Fruit fly (Drosophila melanogaster): ENCODE measurements around the gene TTLL3B.

The TTLL3B gene

DNA sequence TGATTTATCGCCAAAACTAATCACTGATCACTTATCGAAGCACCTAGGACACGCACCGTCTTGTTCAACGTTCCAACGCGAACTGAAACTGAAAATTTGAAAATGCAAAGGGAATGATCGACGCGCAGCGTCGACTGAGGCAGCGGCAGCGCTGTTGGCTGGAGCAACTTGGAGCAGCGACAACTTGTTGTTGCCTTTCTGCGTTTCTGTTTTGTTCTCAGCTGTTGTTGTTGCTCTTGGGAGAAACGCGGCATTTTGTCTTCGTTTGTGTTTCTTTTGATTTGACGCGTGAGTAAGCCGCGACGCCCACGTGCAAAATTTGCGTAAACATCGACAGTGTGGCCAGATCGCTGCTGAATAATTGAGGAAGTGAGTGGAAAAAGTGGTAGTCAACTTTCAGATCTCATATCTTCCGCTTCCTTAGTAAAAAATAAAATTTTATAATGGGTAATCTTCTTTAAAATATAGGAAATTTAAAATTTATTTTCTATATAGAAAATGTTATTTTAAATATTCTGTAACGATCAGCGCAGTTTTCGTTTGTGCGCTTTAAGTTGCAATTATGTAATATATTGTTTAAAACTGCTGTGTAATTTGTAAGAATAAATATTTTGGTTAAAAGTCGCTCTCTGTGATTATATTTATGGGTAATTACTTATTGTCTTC lies 23.5 kb upstream of the TTLL3B start, which contains the start of gene Tsp (continued):
- TF ChIP-seq Smox (GFP tag; optimal IDR thresholded peaks at IDR 0.05) (no peak), CG3032 (tag; optimal IDR thresholded peaks at IDR 0.05) (no peak), Sox14 (GFP tag; optimal IDR thresholded peaks at IDR 0.05) (no peak), Lpt (GFP tag; optimal IDR thresholded peaks at IDR 0.05) (no peak), CG16779 (tag; optimal IDR thresholded peaks at IDR 0.05) (no peak), Sox15 (GFP tag; optimal IDR thresholded peaks at IDR 0.05) (no peak), fd59A (GFP tag; optimal IDR thresholded peaks at IDR 0.05) (no peak), net (GFP tag; optimal IDR thresholded peaks at IDR 0.05) (peak; percentile 4)

DNA sequence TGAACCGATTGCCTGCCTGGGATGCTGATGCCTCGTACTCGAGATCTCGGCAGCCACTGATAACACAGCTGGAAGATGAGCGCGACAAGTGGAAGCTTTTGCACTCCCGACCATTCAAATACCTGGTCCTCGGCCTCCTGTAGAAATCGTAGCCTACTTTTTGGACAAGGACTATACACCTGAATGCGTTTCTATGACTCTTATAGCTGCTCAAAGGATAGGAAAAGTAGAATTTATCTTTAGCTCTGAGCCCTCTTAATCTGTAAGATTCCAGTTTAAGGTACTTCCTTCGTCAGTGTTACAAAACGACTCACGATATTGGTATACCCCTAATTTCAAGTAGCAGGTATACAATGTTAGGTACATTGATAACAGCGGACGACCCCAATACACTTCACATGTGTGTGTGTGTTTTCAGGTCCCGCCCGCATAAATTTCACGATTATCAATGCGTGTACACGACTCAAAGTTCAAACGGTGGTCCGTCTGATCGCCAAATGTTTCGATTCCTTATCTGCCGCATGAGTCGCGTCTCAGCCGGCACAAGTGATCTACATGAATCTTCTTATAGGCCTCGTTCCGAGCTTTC lies 16.4 kb upstream of the TTLL3B start, which contains the start of gene AkhR:
AkhR (minus strand) TSS at position 5 of the 589 bp plus-strand sequence.
- TF ChIP-seq CG32006 (GFP tag; optimal IDR thresholded peaks at IDR 0.05): no peak
- TF ChIP-seq svp (GFP tag): peak; percentile 96
- no peak for TF ChIP-seq CG6854 (GFP tag; optimal IDR thresholded peaks at IDR 0.05)
- TF ChIP-seq esn (GFP tag; optimal IDR thresholded peaks at IDR 0.05): no peak

DNA sequence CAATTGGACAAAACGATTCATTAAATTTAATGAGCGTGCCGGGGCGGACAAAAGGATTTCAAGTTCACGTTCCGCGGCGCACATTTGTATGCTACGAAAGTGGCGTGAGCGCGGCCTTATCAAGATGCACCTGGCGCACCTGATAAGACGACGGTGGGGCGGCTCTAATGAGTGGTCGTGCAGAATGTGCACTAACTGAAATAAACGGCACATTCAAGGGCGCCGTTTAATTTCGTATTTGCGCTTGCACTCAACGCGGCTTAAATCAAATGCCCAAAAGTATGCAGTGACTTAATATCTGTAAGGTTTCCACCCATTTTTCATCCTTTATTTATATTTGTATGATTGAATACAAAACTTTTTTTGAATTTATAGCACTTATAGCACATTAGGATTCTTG lies 15.7 kb upstream of the TTLL3B start:
- TF ChIP-seq dac (GFP tag; optimal IDR thresholded peaks at IDR 0.05): no peak
- TF ChIP-seq Sox14 (GFP tag; optimal IDR thresholded peaks at IDR 0.05): no peak
- TF ChIP-seq CG6276 (GFP tag; optimal IDR thresholded peaks at IDR 0.05): no peak
- TF ChIP-seq CG4318 (GFP tag; optimal IDR thresholded peaks at IDR 0.05): no peak
- TF ChIP-seq CG8632 (GFP tag; optimal IDR thresholded peaks at IDR 0.05): no peak
- TF ChIP-seq CG16779 (tag; optimal IDR thresholded peaks at IDR 0.05): no peak
- TF ChIP-seq CG34406 (GFP tag; optimal IDR thresholded peaks at IDR 0.05): no peak
- no peak for TF ChIP-seq fd59A (GFP tag; optimal IDR thresholded peaks at IDR 0.05)
- no peak for TF ChIP-seq Sox102F (GFP tag; optimal IDR thresholded peaks at IDR 0.05)
- TF ChIP-seq Hr38 (GFP tag; optimal IDR thresholded peaks at IDR 0.05): no peak
- TF ChIP-seq CG11762 (GFP tag; optimal IDR thresholded peaks at IDR 0.05; ENCODE audit: insufficient read depth): no peak
- no peak for TF ChIP-seq pdm3 (GFP tag; optimal IDR thresholded peaks at IDR 0.05)

DNA sequence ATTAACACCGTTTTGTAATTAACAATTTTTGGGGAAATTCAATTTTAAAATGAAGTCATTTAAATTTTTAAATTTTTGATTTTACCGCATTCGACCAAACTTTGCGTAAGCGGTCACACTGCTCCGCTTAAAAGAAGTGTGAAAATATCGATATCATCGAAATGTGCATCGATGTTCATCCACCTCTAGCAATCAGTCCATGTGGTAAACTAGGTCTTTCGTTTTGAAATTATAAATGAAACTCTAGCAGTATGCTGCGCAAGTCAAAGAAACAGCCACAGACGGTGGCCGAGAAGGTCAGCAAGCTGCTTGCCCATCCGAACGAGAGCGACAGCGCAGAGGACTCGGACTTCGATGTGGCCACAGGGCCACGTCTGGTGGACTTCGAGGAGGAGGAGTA lies 15.2 kb upstream of the TTLL3B start, which contains the start of gene Aatf:
Aatf (plus strand) TSS at position 166 of the 400 bp plus-strand sequence.
- TF ChIP-seq Eip78C (GFP tag) (peak; percentile 45), CG6854 (GFP tag; optimal IDR thresholded peaks at IDR 0.05) (no peak)

DNA sequence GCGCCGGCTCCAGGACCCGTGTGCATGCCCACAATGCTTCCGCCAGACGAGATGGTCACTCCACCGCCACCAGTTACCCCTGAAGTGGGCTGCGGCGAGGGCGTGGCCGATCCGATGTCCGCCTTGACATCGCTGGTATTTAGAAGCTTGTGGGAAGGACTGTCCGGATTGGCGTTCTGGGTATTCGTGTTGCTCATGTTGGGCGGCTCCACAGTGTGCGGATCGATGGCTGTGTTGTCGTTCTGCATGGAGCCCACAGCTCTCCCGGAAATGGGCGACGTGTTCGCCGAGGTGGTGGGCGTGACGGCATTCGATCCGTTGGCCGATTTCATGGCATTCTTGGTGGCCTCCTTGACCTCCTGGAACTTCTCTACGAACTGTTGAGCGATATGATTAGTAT lies 11.0 kb upstream of the TTLL3B start:
- TF ChIP-seq pdm3 (GFP tag; optimal IDR thresholded peaks at IDR 0.05): no peak
- TF ChIP-seq CG32006 (GFP tag; optimal IDR thresholded peaks at IDR 0.05): no peak
- TF ChIP-seq CG8632 (GFP tag; optimal IDR thresholded peaks at IDR 0.05): no peak
- TF ChIP-seq CG6808 (GFP tag; optimal IDR thresholded peaks at IDR 0.05): no peak
- no peak for TF ChIP-seq svp (GFP tag)
- no peak for TF ChIP-seq Lpt (GFP tag; optimal IDR thresholded peaks at IDR 0.05)
- TF ChIP-seq CG34406 (GFP tag; optimal IDR thresholded peaks at IDR 0.05): no peak
- no peak for TF ChIP-seq cyc (GFP tag; optimal IDR thresholded peaks at IDR 0.05)
- no peak for TF ChIP-seq Ets21C (GFP tag; optimal IDR thresholded peaks at IDR 0.05)
- no peak for TF ChIP-seq Hr39 (GFP tag; optimal IDR thresholded peaks at IDR 0.05)
- TF ChIP-seq CG11762 (GFP tag; optimal IDR thresholded peaks at IDR 0.05; ENCODE audit: insufficient read depth): no peak
- no peak for TF ChIP-seq CG6163 (GFP tag; IDR thresholded peaks at IDR 0.05)

DNA sequence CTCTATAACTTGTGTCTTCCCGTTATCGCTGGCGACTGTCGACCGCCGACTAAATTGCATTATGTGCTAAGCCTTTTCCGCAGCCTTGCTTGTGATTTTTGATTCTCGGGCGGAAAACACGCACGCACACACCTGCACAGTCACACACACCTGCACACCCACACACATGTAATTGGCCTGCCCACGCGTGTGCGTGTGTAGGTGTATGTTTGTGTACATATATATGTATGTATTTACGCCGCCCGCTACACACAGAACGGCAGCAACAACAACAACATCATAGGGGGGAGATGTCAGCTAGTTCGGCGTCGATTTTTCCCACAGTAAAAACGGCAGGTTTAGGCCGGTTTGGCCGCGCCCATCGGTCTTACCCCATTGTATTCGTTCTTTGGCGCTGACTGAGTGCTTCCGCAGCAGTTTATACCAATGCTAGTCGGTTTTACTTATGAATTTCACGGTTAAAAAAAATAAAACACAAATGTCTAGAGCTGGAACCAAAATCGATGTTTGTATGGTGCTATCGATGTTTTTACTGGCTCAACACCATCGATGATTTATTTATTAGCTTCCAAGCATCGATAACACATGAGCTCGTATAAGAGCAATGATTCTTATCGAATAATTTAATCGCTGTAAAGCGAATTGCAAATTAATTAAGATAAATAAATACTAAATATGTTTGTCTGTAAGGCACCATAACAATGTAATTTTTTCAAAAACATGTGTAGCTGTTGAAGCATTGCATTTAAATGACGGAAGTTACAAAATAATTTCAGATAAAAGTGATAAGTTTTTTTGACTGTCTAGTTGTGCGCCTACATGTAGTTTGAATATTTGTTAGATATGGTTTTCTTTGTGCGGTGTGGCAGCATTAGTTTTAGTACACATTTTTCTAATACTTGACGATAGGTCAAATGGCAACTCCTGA lies 9.6 kb upstream of the TTLL3B start, which contains the start of gene homer:
homer (minus strand) TSS at position 538 of the 928 bp plus-strand sequence.
- TF ChIP-seq CG6854 (GFP tag; optimal IDR thresholded peaks at IDR 0.05): peak; percentile 35
- TF ChIP-seq CG1621 (tag; optimal IDR thresholded peaks at IDR 0.05): peak; percentile 71
- no peak for TF ChIP-seq dac (GFP tag; optimal IDR thresholded peaks at IDR 0.05)
- no peak for TF ChIP-seq Gug (GFP tag; IDR thresholded peaks at IDR 0.05)
- no peak for TF ChIP-seq CG11294 (GFP tag; IDR thresholded peaks at IDR 0.05)
- TF ChIP-seq Blimp-1 (GFP tag; optimal IDR thresholded peaks at IDR 0.05): no peak
- no peak for TF ChIP-seq CG4318 (GFP tag; optimal IDR thresholded peaks at IDR 0.05)
- no peak for TF ChIP-seq vri (GFP tag; optimal IDR thresholded peaks at IDR 0.05)
- peak; percentile 4 for TF ChIP-seq CG6808 (GFP tag; optimal IDR thresholded peaks at IDR 0.05)
- no peak for TF ChIP-seq Hr39 (GFP tag; optimal IDR thresholded peaks at IDR 0.05)
- TF ChIP-seq CG11762 (GFP tag; optimal IDR thresholded peaks at IDR 0.05; ENCODE audit: insufficient read depth): no peak
- TF ChIP-seq CG31627 (GFP tag; optimal IDR thresholded peaks at IDR 0.05): peak; percentile 6
- peak; percentile 88 for TF ChIP-seq svp (GFP tag)
- no peak for TF ChIP-seq lz (GFP tag; optimal IDR thresholded peaks at IDR 0.05)
- TF ChIP-seq Eip78C (GFP tag): peak; percentile 77
- TF ChIP-seq Hr4 (GFP tag; optimal IDR thresholded peaks at IDR 0.05): peak; percentile 37
- 0 out of 3 replicates have a peak, but pooled peaks have one; percentile 11 for TF ChIP-seq eg (GFP tag; IDR thresholded peaks at IDR 0.05)
- no peak for TF ChIP-seq acj6 (GFP tag; optimal IDR thresholded peaks at IDR 0.05)

All from whole organism, prepupa.